Worm (Caenorhabditis elegans) whole organism, L4/young adult: ENCODE results near the gene nhr-237.

Source experiments
- W03F9.2 ChIP-seq: fragments of 150-350 bp; optimal IDR thresholded peaks from 2 replicates; lab custom pipeline; 2014; ENCODE audit warnings: missing biosample characterization, missing genetic modification characterization
- him-1 ChIP-seq: sonication (generic microtip); optimal IDR thresholded peaks from 2 replicates; lab custom pipeline; 2016; ENCODE audit warnings: missing genotype, missing genetic modification reagents, missing genetic modification characterization, missing compliant biosample characterization

ce11 chrV:1614726-1615125, 11.9 kb downstream of the nhr-237 start, which contains the start of gene srbc-41:
- TF ChIP-seq W03F9.2 (tag; lab: Kevin White, UChicago): no peak
- TF ChIP-seq him-1: no peak
